Worm (Caenorhabditis elegans) whole organism, midembryonic: ENCODE measurements around the gene clec-3.

Source experiments
- T22C8.4 ChIP-seq: fragments of 200-800 bp; sonication (Bioruptor generic); IDR thresholded peaks from 2 replicates; pipeline ENCODE4 v1.3.6; 2022; ENCODE audit warnings: missing genetic modification characterization, missing compliant biosample characterization
- cog-1 ChIP-seq: sonication (generic microtip); optimal IDR thresholded peaks from 2 replicates; lab custom pipeline; 2016; ENCODE audit warnings: missing genetic modification characterization, missing compliant biosample characterization
- flt-1 ChIP-seq: fragments of 200-800 bp; sonication (Bioruptor generic); IDR thresholded peaks from 2 replicates; pipeline ENCODE4 v1.3.6; 2022; ENCODE audit warnings: missing genetic modification characterization, missing compliant biosample characterization
- klf-2 ChIP-seq: fragments of 200-800 bp; sonication (Bioruptor generic); conservative IDR thresholded peaks from 2 replicates; pipeline ENCODE4 v1.3.6; 2022; ENCODE audit warnings: missing genetic modification reagents, missing genetic modification characterization, missing compliant biosample characterization
- med-1 ChIP-seq: sonication (generic microtip); optimal IDR thresholded peaks from 2 replicates; lab custom pipeline; 2017; ENCODE audit warnings: missing genetic modification characterization, mild to moderate bottlenecking, missing compliant biosample characterization, antibody characterized with exemption, missing genetic modification reagents; ENCODE audit not compliant: insufficient read depth
- ref-1 ChIP-seq: fragments of 200-800 bp; sonication (Bioruptor generic); conservative IDR thresholded peaks from 2 replicates; pipeline ENCODE4 v1.3.6; 2022; ENCODE audit warnings: missing genetic modification reagents, missing genetic modification characterization, missing compliant biosample characterization
- tab-1 ChIP-seq: fragments of 200-800 bp; sonication (Bioruptor generic); IDR thresholded peaks from 2 replicates; pipeline ENCODE4 v1.3.6; 2022; ENCODE audit warnings: missing genetic modification characterization, missing compliant biosample characterization
- ztf-23 ChIP-seq: fragments of 200-800 bp; sonication (Bioruptor generic); IDR thresholded peaks from 2 replicates; pipeline ENCODE4 v1.3.6; 2022; ENCODE audit warnings: missing genetic modification reagents, missing genetic modification characterization, missing compliant biosample characterization
- ztf-29 ChIP-seq: fragments of 200-800 bp; sonication (Bioruptor generic); IDR thresholded peaks from 2 replicates; pipeline ENCODE4 v1.3.6; 2022; ENCODE audit warnings: missing genetic modification reagents, missing genetic modification characterization, missing compliant biosample characterization

DNA sequence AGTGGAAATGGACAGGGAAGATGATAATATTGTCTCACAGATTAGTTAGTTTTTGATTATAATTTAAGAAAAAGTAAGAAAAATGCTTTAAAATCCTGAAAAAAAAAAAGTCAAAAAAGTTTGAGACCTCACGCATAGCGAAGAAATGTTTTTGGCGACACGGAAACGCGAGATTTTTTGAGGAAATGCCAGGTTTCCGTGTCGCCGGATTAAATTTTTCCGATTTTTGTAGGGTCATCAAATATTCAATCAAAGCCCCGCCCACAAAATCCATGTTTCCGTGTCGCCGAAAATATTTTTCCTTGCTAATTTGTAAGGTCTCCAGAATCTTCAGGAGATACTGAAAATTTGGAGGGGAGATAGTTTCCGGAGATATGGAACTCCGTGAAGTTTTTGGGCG is 27.4 kb downstream of the clec-3 start:
- TF ChIP-seq flt-1 (GFP tag; lab: Robert Waterston, UW), result no peak
- no peak for TF ChIP-seq T22C8.4 (GFP tag; lab: Robert Waterston, UW)
- no peak for TF ChIP-seq tab-1 (GFP tag; lab: Robert Waterston, UW)
- no peak for TF ChIP-seq cog-1 (tag; lab: Kevin White, UChicago)
- no peak for TF ChIP-seq ztf-29 (GFP tag; lab: Robert Waterston, UW)
- TF ChIP-seq med-1 (GFP tag; lab: Kevin White, UChicago), result no peak
- TF ChIP-seq klf-2 (GFP tag; lab: Robert Waterston, UW), result no peak
- no peak for TF ChIP-seq ref-1 (GFP tag; lab: Robert Waterston, UW)
- no peak for TF ChIP-seq ztf-23 (GFP tag; lab: Robert Waterston, UW)
